Worm (Caenorhabditis elegans) whole organism, L1 larva: ENCODE data around the gene nlp-26.

Experiments
- C04F5.9 ChIP-seq: sonication (generic microtip); optimal IDR thresholded peaks from 2 replicates; lab custom pipeline; 2016; ENCODE audit warnings: missing genetic modification characterization, missing compliant biosample characterization
- C16A3.4 ChIP-seq: fragments of 150-350 bp; optimal IDR thresholded peaks from 2 replicates; lab custom pipeline; 2014; ENCODE audit warnings: missing biosample characterization, missing genetic modification characterization
- aha-1 ChIP-seq: fragments of 150-350 bp; optimal IDR thresholded peaks from 2 replicates; lab custom pipeline; 2014; ENCODE audit warnings: missing biosample characterization, missing genetic modification characterization
- blmp-1 ChIP-seq: fragments of 150-350 bp; optimal IDR thresholded peaks from 2 replicates; lab custom pipeline; 2014; ENCODE audit warnings: missing biosample characterization, missing genetic modification characterization
- ceh-82 ChIP-seq, 3 experiments: fragments of 150-350 bp in 1 of 3; sonication (generic microtip) in 2 of 3; optimal IDR thresholded peaks; 2 replicates each; lab custom pipeline; 2014 to 2017; ENCODE audit warnings: missing biosample characterization in 3 of 3, missing genetic modification characterization in 3 of 3
- ceh-88 ChIP-seq: fragments of 200-800 bp; sonication (Bioruptor generic); IDR thresholded peaks from 2 replicates; pipeline ENCODE4 v1.3.6; 2022; ENCODE audit warnings: missing genetic modification characterization, missing compliant biosample characterization
- ceh-90 ChIP-seq: sonication (generic microtip); optimal IDR thresholded peaks from 2 replicates; lab custom pipeline; 2016; ENCODE audit warnings: missing genetic modification characterization, missing compliant biosample characterization
- dsc-1 ChIP-seq: sonication (generic microtip); optimal IDR thresholded peaks from 2 replicates; lab custom pipeline; 2016; ENCODE audit warnings: mild to moderate bottlenecking, missing genetic modification characterization, missing compliant biosample characterization
- efl-1 ChIP-seq, 4 experiments: fragments of 150-350 bp; optimal IDR thresholded peaks in 3 of 4; peaks in 1 of 4; 1 replicate in 1 of 4; 2 replicates in 3 of 4; lab custom pipeline; 2014; ENCODE audit warnings: missing biosample characterization in 2 of 4, missing genetic modification characterization in 2 of 4, missing genetic modification reagents in 2 of 4
- egl-13 ChIP-seq: sonication (generic microtip); optimal IDR thresholded peaks from 2 replicates; lab custom pipeline; 2016; ENCODE audit warnings: missing genotype, missing genetic modification reagents, missing genetic modification characterization, missing compliant biosample characterization
- elt-2 ChIP-seq: sonication (generic microtip); optimal IDR thresholded peaks from 2 replicates; lab custom pipeline; 2016; ENCODE audit warnings: missing genetic modification characterization, mild to moderate bottlenecking, inconsistent platforms, missing compliant biosample characterization, missing genetic modification reagents
- ets-5 ChIP-seq: fragments of 200-800 bp; sonication (Bioruptor generic); IDR thresholded peaks from 2 replicates; pipeline ENCODE4 v1.3.6; 2022; ENCODE audit warnings: missing genetic modification characterization, missing compliant biosample characterization
- fkh-10 ChIP-seq: sonication (generic microtip); optimal IDR thresholded peaks from 2 replicates; lab custom pipeline; 2017; ENCODE audit warnings: missing biosample characterization, missing genetic modification reagents, missing genetic modification characterization
- fos-1 ChIP-seq: fragments of 150-350 bp; optimal IDR thresholded peaks from 2 replicates; lab custom pipeline; 2014; ENCODE audit warnings: missing biosample characterization, missing genetic modification characterization
- grh-1 ChIP-seq: fragments of 200-800 bp; sonication (Bioruptor generic); IDR thresholded peaks from 2 replicates; pipeline ENCODE4 v1.3.6; 2022; ENCODE audit warnings: missing genetic modification reagents, missing genetic modification characterization, missing compliant biosample characterization
- hlh-17 ChIP-seq: fragments of 200-800 bp; sonication (Bioruptor generic); optimal IDR thresholded peaks from 2 replicates; lab custom pipeline; 2018; ENCODE audit warnings: missing genetic modification characterization, mild to moderate bottlenecking, missing compliant biosample characterization, moderate library complexity, borderline replicate concordance
- hpl-2 ChIP-seq: fragments of 150-350 bp; optimal IDR thresholded peaks from 2 replicates; lab custom pipeline; 2014; ENCODE audit warnings: missing biosample characterization, missing genetic modification reagents, missing genetic modification characterization
- lin-14 ChIP-seq: fragments of 200-800 bp; sonication (Bioruptor generic); optimal IDR thresholded peaks from 2 replicates; lab custom pipeline; 2018; ENCODE audit warnings: mild to moderate bottlenecking, missing genetic modification characterization, moderate library complexity, missing compliant biosample characterization
- lin-15B ChIP-seq: fragments of 150-350 bp; sonication (generic microtip); optimal IDR thresholded peaks from 3 replicates; lab custom pipeline; 2014; ENCODE audit warnings: missing biosample characterization, missing genetic modification characterization
- lin-39 ChIP-seq: fragments of 150-350 bp; optimal IDR thresholded peaks from 2 replicates; lab custom pipeline; 2014; ENCODE audit warnings: missing biosample characterization, missing genetic modification reagents, missing genetic modification characterization
- lir-3 ChIP-seq: sonication (generic microtip); optimal IDR thresholded peaks from 2 replicates; lab custom pipeline; 2016; ENCODE audit warnings: mild to moderate bottlenecking, missing genetic modification characterization, moderate library complexity, missing compliant biosample characterization; ENCODE audit not compliant: poor library complexity
- lsy-2 ChIP-seq, 2 experiments: fragments of 150-350 bp; optimal IDR thresholded peaks; 2 replicates each; lab custom pipeline; 2014; ENCODE audit warnings: missing biosample characterization in 2 of 2, missing genetic modification characterization in 2 of 2
- mdl-1 ChIP-seq, 2 experiments: fragments of 150-350 bp; optimal IDR thresholded peaks; 2 replicates each; lab custom pipeline; 2014 to 2017; ENCODE audit warnings: missing biosample characterization in 2 of 2, missing genetic modification characterization in 2 of 2, inconsistent platforms in 1 of 2
- mef-2 ChIP-seq: fragments of 150-350 bp; optimal IDR thresholded peaks from 2 replicates; lab custom pipeline; 2014; ENCODE audit warnings: missing biosample characterization, missing genetic modification characterization
- nhr-11 ChIP-seq: fragments of 150-350 bp; optimal IDR thresholded peaks from 2 replicates; lab custom pipeline; 2014; ENCODE audit warnings: missing biosample characterization, missing genetic modification characterization
- nhr-12 ChIP-seq: sonication (generic microtip); optimal IDR thresholded peaks from 2 replicates; lab custom pipeline; 2017; ENCODE audit warnings: missing biosample characterization, missing genetic modification characterization
- nhr-19 ChIP-seq: fragments of 200-800 bp; sonication (Bioruptor generic); conservative IDR thresholded peaks from 2 replicates; pipeline ENCODE4 v1.3.6; 2022; ENCODE audit warnings: missing genetic modification characterization, missing compliant biosample characterization
- nhr-28 ChIP-seq: fragments of 150-350 bp; optimal IDR thresholded peaks from 2 replicates; lab custom pipeline; 2014; ENCODE audit warnings: missing biosample characterization, missing genetic modification characterization
- nhr-47 ChIP-seq: sonication (generic microtip); optimal IDR thresholded peaks from 2 replicates; lab custom pipeline; 2016; ENCODE audit warnings: mild to moderate bottlenecking, missing genetic modification characterization, moderate library complexity, missing compliant biosample characterization
- nhr-71 ChIP-seq: sonication (generic microtip); optimal IDR thresholded peaks from 2 replicates; lab custom pipeline; 2016; ENCODE audit warnings: mild to moderate bottlenecking, missing genetic modification characterization, moderate library complexity, missing compliant biosample characterization
- nhr-76 ChIP-seq: sonication (generic microtip); optimal IDR thresholded peaks from 2 replicates; lab custom pipeline; 2017; ENCODE audit warnings: missing biosample characterization, missing genetic modification characterization
- nhr-77 ChIP-seq: fragments of 150-350 bp; optimal IDR thresholded peaks from 2 replicates; lab custom pipeline; 2014; ENCODE audit warnings: missing biosample characterization, missing genetic modification characterization
- nhr-85 ChIP-seq: sonication (generic microtip); peaks from one replicate; lab custom pipeline; 2016; ENCODE audit warnings: missing genetic modification characterization, inconsistent platforms, missing compliant biosample characterization
- nhr-90 ChIP-seq: sonication (generic microtip); optimal IDR thresholded peaks from 2 replicates; lab custom pipeline; 2016; ENCODE audit warnings: mild to moderate bottlenecking, missing genetic modification characterization, missing compliant biosample characterization; ENCODE audit not compliant: poor library complexity
- pag-3 ChIP-seq: sonication (generic microtip); optimal IDR thresholded peaks from 2 replicates; lab custom pipeline; 2017; ENCODE audit warnings: missing genetic modification characterization, mild to moderate bottlenecking, missing compliant biosample characterization, antibody characterized with exemption, borderline replicate concordance; ENCODE audit not compliant: insufficient read depth
- pax-3 ChIP-seq: fragments of 200-800 bp; sonication (Bioruptor generic); optimal IDR thresholded peaks from 2 replicates; lab custom pipeline; 2018; ENCODE audit warnings: mild to moderate bottlenecking, missing genetic modification characterization, moderate library complexity, missing compliant biosample characterization
- pqm-1 ChIP-seq: sonication (generic microtip); optimal IDR thresholded peaks from 3 replicates; lab custom pipeline; 2017; ENCODE audit warnings: missing biosample characterization, missing genetic modification characterization
- rnt-1 ChIP-seq: sonication (generic microtip); optimal IDR thresholded peaks from 2 replicates; lab custom pipeline; 2016; ENCODE audit warnings: mild to moderate bottlenecking, missing genetic modification characterization, moderate library complexity, missing compliant biosample characterization
- snpc-4 ChIP-seq: fragments of 150-350 bp; optimal IDR thresholded peaks from 2 replicates; lab custom pipeline; 2014; ENCODE audit warnings: missing biosample characterization, missing genetic modification characterization
- snu-23 ChIP-seq: sonication (generic microtip); optimal IDR thresholded peaks from 2 replicates; lab custom pipeline; 2016; ENCODE audit warnings: missing genetic modification characterization, missing compliant biosample characterization
- sptf-1 ChIP-seq: fragments of 150-350 bp; optimal IDR thresholded peaks from 2 replicates; lab custom pipeline; 2014; ENCODE audit warnings: missing biosample characterization, missing genetic modification characterization
- sup-37 ChIP-seq: fragments of 200-800 bp; sonication (Bioruptor generic); optimal IDR thresholded peaks from 2 replicates; lab custom pipeline; 2018; ENCODE audit warnings: mild to moderate bottlenecking, missing genetic modification characterization, missing compliant biosample characterization
- tbx-2 ChIP-seq: sonication (generic microtip); optimal IDR thresholded peaks from 2 replicates; lab custom pipeline; 2016; ENCODE audit warnings: missing genetic modification characterization, missing compliant biosample characterization
- tlp-1 ChIP-seq: fragments of 150-350 bp; optimal IDR thresholded peaks from 2 replicates; lab custom pipeline; 2014; ENCODE audit warnings: missing biosample characterization, missing genetic modification characterization
- xbp-1 ChIP-seq: sonication (generic microtip); optimal IDR thresholded peaks from 2 replicates; lab custom pipeline; 2016; ENCODE audit warnings: missing genetic modification characterization, missing compliant biosample characterization
- zip-4 ChIP-seq: fragments of 200-800 bp; sonication (Bioruptor generic); optimal IDR thresholded peaks from 2 replicates; lab custom pipeline; 2018; ENCODE audit warnings: mild to moderate bottlenecking, missing genetic modification characterization, moderate library complexity, missing compliant biosample characterization

The nlp-26 gene

ce11 chrV:19636194-19636584, 22.9 kb downstream of the nlp-26 start:
- no peak for TF ChIP-seq snu-23 (GFP tag; lab: Kevin White, UChicago)
- no peak for TF ChIP-seq lir-3
- no peak for TF ChIP-seq mef-2
- TF ChIP-seq C04F5.9, result no peak
- TF ChIP-seq nhr-85 (tag; lab: Kevin White, UChicago), result peak; percentile 28

DNA sequence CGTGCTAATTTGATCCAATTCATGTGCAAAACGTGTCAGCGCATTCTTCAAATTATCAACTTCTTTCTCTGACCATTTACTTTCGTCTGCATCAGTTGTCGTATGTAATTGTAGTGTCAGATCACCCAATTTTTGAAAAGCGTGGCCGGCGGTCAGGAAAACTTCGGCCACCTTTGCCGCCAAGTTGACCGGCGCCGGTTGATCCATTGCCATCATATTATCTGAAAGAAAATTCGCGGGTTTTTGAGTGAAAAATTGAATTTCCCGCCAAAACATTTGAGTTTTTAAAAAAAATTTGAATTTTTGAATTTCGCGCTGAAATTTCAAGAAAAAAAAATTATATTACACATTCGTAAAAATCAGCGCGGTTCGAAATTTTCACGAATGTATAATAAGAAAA, 24.6 kb downstream of the nlp-26 start:
- TF ChIP-seq blmp-1 (tag; lab: Kevin White, UChicago) (no peak), tbx-2 (no peak), tlp-1 (tag; lab: Kevin White, UChicago) (no peak), egl-13 (no peak), fkh-10 (GFP tag; lab: Kevin White, UChicago) (no peak), nhr-11 (tag; lab: Kevin White, UChicago) (no peak), snu-23 (GFP tag; lab: Kevin White, UChicago) (no peak), nhr-76 (tag; lab: Kevin White, UChicago) (no peak), nhr-28 (no peak), efl-1 (optimal IDR thresholded peaks at IDR 0.05; lab: Kevin White, UChicago) (no peak), efl-1 (GFP tag; optimal IDR thresholded peaks at IDR 0.05 in 1 of 2; lab: Kevin White, UChicago) (no peak), lin-15B (tag; lab: Kevin White, UChicago) (no peak), ceh-88 (GFP tag; lab: Robert Waterston, UW) (no peak), zip-4 (no peak), pqm-1 (tag; lab: Kevin White, UChicago) (no peak), mef-2 (no peak)

ce11 chrV:19640808-19641207, 27.5 kb downstream of the nlp-26 start, which contains the start of gene Y43F8C.6:
TSS of gene Y43F8C.6 (minus strand) at chrV:19640908.
- TF ChIP-seq nhr-19 (GFP tag; lab: Robert Waterston, UW) (no peak), sptf-1 (tag; lab: Kevin White, UChicago) (no peak), rnt-1 (no peak), ceh-88 (GFP tag; lab: Robert Waterston, UW) (no peak), nhr-11 (tag; lab: Kevin White, UChicago) (no peak), nhr-85 (tag; lab: Kevin White, UChicago) (peak; percentile 47)

DNA sequence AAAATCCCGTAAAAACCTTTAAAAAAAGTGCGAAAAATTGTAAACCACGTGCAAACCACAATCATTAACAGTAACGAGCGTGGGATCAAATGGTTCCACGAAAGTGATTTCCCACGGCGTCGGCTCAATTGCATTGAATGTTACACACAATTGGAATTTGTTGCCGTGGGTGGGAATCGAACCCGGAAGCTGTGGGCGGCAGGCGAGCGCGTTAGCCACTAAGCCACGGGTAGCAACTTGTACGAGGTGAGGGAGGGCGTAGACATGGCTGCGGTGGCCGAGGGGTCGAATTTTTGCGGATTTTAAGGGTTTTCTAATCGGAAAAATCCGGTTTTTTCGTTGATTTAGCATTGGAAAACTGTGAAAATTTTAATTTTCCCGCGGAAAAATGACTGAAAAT, 29.8 kb downstream of the nlp-26 start:
- TF ChIP-seq elt-2 (tag; lab: Kevin White, UChicago), result peak; percentile 53
- no peak for TF ChIP-seq hlh-17 (GFP tag; lab: Kevin White, UChicago)
- no peak for TF ChIP-seq ceh-90 (tag; lab: Kevin White, UChicago)
- no peak for TF ChIP-seq nhr-47 (tag; lab: Kevin White, UChicago)
- peak; percentile 34 for TF ChIP-seq C04F5.9
- TF ChIP-seq fos-1 (tag; lab: Kevin White, UChicago), result peak; percentile 36
- no peak for TF ChIP-seq nhr-71
- TF ChIP-seq ceh-82 (tag; optimal IDR thresholded peaks at IDR 0.05; lab: Kevin White, UChicago), result peak; percentile 82 to 89 (median 86)
- peak; percentile 41 for TF ChIP-seq hpl-2 (GFP tag; lab: Kevin White, UChicago)
- no peak for TF ChIP-seq nhr-12 (tag; lab: Kevin White, UChicago)
- no peak for TF ChIP-seq lir-3
- TF ChIP-seq pax-3 (tag; lab: Kevin White, UChicago), result peak; percentile 63
- no peak for TF ChIP-seq tlp-1 (tag; lab: Kevin White, UChicago)
- no peak for TF ChIP-seq aha-1
- TF ChIP-seq xbp-1 (tag; lab: Kevin White, UChicago), result peak; percentile 36
- peak; percentile 14 for TF ChIP-seq nhr-76 (tag; lab: Kevin White, UChicago)
- peak; percentile 79 to 83 for TF ChIP-seq lsy-2 (tag; optimal IDR thresholded peaks at IDR 0.05; lab: Kevin White, UChicago)
- TF ChIP-seq lin-39 (tag; lab: Kevin White, UChicago), result peak; percentile 7
- no peak for TF ChIP-seq rnt-1
- TF ChIP-seq nhr-90, result peak; percentile 79
- TF ChIP-seq mef-2, result no peak
- peak; percentile 61 for TF ChIP-seq snpc-4 (tag; lab: Kevin White, UChicago)
- peak; percentile 20 for TF ChIP-seq sup-37 (GFP tag; lab: Kevin White, UChicago)
- TF ChIP-seq pag-3 (tag; lab: Kevin White, UChicago), result no peak
- TF ChIP-seq zip-4, result peak; percentile 69
- TF ChIP-seq dsc-1, result peak; percentile 83
- peak; percentile 61 for TF ChIP-seq C16A3.4
- no peak for TF ChIP-seq lin-14
- peak; percentile 62 for TF ChIP-seq grh-1 (GFP tag; lab: Robert Waterston, UW)
- peak in 1 of 2 experiments; percentile 40 for TF ChIP-seq mdl-1 (tag; optimal IDR thresholded peaks at IDR 0.05; lab: Kevin White, UChicago)
- peak; percentile 75 for TF ChIP-seq nhr-77 (tag; lab: Kevin White, UChicago)
- 0 out of 2 replicates have a peak, but pooled peaks have one; percentile 71 for TF ChIP-seq ets-5 (GFP tag; lab: Robert Waterston, UW)
